Worm (Caenorhabditis elegans): Measurements from ENCODE around the gene srw-142.

DNA sequence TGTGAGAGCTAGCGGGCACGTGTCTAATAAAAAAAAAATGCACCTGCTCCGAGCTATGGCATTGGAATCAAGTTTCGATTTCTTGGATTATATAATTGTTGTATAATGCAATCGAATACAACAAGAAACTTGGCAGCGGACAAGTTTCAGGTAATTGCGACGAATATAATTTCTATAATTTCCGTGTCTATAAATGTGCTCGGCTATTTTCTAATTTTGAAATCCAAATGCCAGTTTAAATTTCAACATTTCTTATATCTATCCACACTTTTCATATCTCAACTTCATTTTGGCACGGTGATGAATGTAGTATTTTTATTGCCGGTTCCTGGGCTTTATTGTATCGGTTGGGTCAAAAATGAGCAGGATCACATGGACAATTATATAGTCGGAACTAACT is 28.3 kb downstream of the srw-142 start, which contains the start of gene C31B8.16:
- TF ChIP-seq ceh-83 (GFP tag; optimal IDR thresholded peaks at IDR 0.05): no peak
- no peak for TF ChIP-seq ham-2 (GFP tag; optimal IDR thresholded peaks at IDR 0.05)
- no peak for TF ChIP-seq cnd-1 (tag; optimal IDR thresholded peaks at IDR 0.05)
- TF ChIP-seq lin-13 (tag; optimal IDR thresholded peaks at IDR 0.05): no peak
- TF ChIP-seq ces-1 (GFP tag; optimal IDR thresholded peaks at IDR 0.05): no peak
- TF ChIP-seq sptf-1 (tag; optimal IDR thresholded peaks at IDR 0.05): no peak
- TF ChIP-seq unc-62 (GFP tag; optimal IDR thresholded peaks at IDR 0.05): no peak
- no peak for TF ChIP-seq sem-2 (GFP tag; optimal IDR thresholded peaks at IDR 0.05)
- no peak for TF ChIP-seq mep-1 (tag; optimal IDR thresholded peaks at IDR 0.05)
- no peak for TF ChIP-seq nhr-237 (tag; optimal IDR thresholded peaks at IDR 0.05)
- TF ChIP-seq nhr-76 (tag; optimal IDR thresholded peaks at IDR 0.05): no peak
- TF ChIP-seq snpc-4 (tag; optimal IDR thresholded peaks at IDR 0.05): no peak
- TF ChIP-seq nhr-12 (tag; optimal IDR thresholded peaks at IDR 0.05): no peak
